Fruit fly (Drosophila melanogaster) whole organism, embryonic: ENCODE results near the gene CG32590.
A peak's percentile ranks its signal among the peaks of the same experiment; 100 is the strongest.

Source experiments
- Asciz ChIP-seq: fragments of 200-800 bp; sonication (Bioruptor generic); optimal IDR thresholded peaks from 2 replicates; lab custom pipeline; 2017; ENCODE audit warnings: missing biosample characterization, mild to moderate bottlenecking, missing genetic modification characterization, missing genetic modification reagents
- CG11093 ChIP-seq: fragments of 200-800 bp; sonication (Bioruptor generic); IDR thresholded peaks from 3 replicates; pipeline ENCODE4 v1.3.6; 2022; ENCODE audit warnings: missing biosample characterization, missing genetic modification characterization
- CG11398 ChIP-seq: fragments of 200-800 bp; sonication (Bioruptor generic); optimal IDR thresholded peaks from 2 replicates; lab custom pipeline; 2016; ENCODE audit warnings: missing biosample characterization, missing genetic modification characterization
- CG11560 ChIP-seq: fragments of 200-800 bp; sonication (Bioruptor generic); IDR thresholded peaks from 3 replicates; pipeline ENCODE4 v1.3.6; 2022; ENCODE audit warnings: missing biosample characterization, missing genetic modification characterization
- CG12155 ChIP-seq: fragments of 200-800 bp; sonication (Bioruptor generic); optimal IDR thresholded peaks from 3 replicates; lab custom pipeline; 2016; ENCODE audit warnings: missing biosample characterization, missing genetic modification characterization
- CG12659 ChIP-seq: fragments of 200-800 bp; sonication (Bioruptor generic); optimal IDR thresholded peaks from 3 replicates; lab custom pipeline; 2017; ENCODE audit warnings: mild to moderate bottlenecking, missing biosample characterization, missing genetic modification reagents, missing genetic modification characterization
- CG13424 ChIP-seq: fragments of 200-800 bp; sonication (Bioruptor generic); optimal IDR thresholded peaks from 2 replicates; lab custom pipeline; 2019; ENCODE audit warnings: missing biosample characterization, mild to moderate bottlenecking, missing genetic modification characterization, moderate library complexity
- CG15269 ChIP-seq: fragments of 200-800 bp; sonication (Bioruptor generic); optimal IDR thresholded peaks from 2 replicates; lab custom pipeline; 2018; ENCODE audit warnings: missing biosample characterization, mild to moderate bottlenecking, missing genetic modification characterization, moderate library complexity
- CG15696 ChIP-seq: fragments of 200-800 bp; sonication (Bioruptor generic); optimal IDR thresholded peaks from 2 replicates; lab custom pipeline; 2019; ENCODE audit warnings: missing biosample characterization, mild to moderate bottlenecking, missing genetic modification characterization, moderate library complexity
- CG3065 ChIP-seq: fragments of 200-800 bp; sonication (Bioruptor generic); optimal IDR thresholded peaks from 2 replicates; lab custom pipeline; 2016; ENCODE audit warnings: missing biosample characterization, missing genetic modification characterization
- CG3995 ChIP-seq: fragments of 200-800 bp; sonication (Bioruptor generic); optimal IDR thresholded peaks from 3 replicates; lab custom pipeline; 2016; ENCODE audit warnings: missing biosample characterization, missing genetic modification characterization
- CG4282 ChIP-seq: fragments of 200-800 bp; sonication (Bioruptor generic); optimal IDR thresholded peaks from 2 replicates; lab custom pipeline; 2016; ENCODE audit warnings: missing biosample characterization, missing genetic modification characterization
- CG7745 ChIP-seq: fragments of 200-800 bp; sonication (Bioruptor generic); optimal IDR thresholded peaks from 2 replicates; lab custom pipeline; 2018; ENCODE audit warnings: missing biosample characterization, mild to moderate bottlenecking, missing genetic modification characterization, moderate library complexity
- CG7987 ChIP-seq: fragments of 200-800 bp; sonication (Bioruptor generic); optimal IDR thresholded peaks from 2 replicates; lab custom pipeline; 2018; ENCODE audit warnings: missing biosample characterization, mild to moderate bottlenecking, missing genetic modification characterization, moderate library complexity
- Camta ChIP-seq: fragments of 200-800 bp; sonication (Bioruptor generic); optimal IDR thresholded peaks from 2 replicates; lab custom pipeline; 2016; ENCODE audit warnings: missing biosample characterization, missing genetic modification characterization
- Dad ChIP-seq: fragments of 200-800 bp; sonication (Bioruptor generic); optimal IDR thresholded peaks from 3 replicates; lab custom pipeline; 2016; ENCODE audit warnings: missing biosample characterization, missing genetic modification characterization
- Dip3 ChIP-seq: fragments of 200-800 bp; sonication (Bioruptor generic); optimal IDR thresholded peaks from 3 replicates; lab custom pipeline; 2016; ENCODE audit warnings: missing biosample characterization, missing genetic modification characterization
- Dll ChIP-seq: fragments of 200-800 bp; sonication (Bioruptor generic); IDR thresholded peaks from 4 replicates; pipeline ENCODE4 v1.3.6; 2022; ENCODE audit warnings: missing biosample characterization, missing genetic modification characterization; ENCODE audit not compliant: partially characterized antibody
- Doc2 ChIP-seq: fragments of 200-800 bp; sonication (Bioruptor generic); IDR thresholded peaks from 2 replicates; pipeline ENCODE4 v1.3.6; 2022; ENCODE audit warnings: missing biosample characterization, missing genetic modification characterization
- Fer3 ChIP-seq: fragments of 200-800 bp; sonication (Bioruptor generic); optimal IDR thresholded peaks from 2 replicates; lab custom pipeline; 2018; ENCODE audit warnings: missing biosample characterization, mild to moderate bottlenecking, missing genetic modification characterization, moderate library complexity
- Gsc ChIP-seq: fragments of 200-800 bp; sonication (Bioruptor generic); IDR thresholded peaks from 2 replicates; pipeline ENCODE4 v1.3.6; 2022; ENCODE audit warnings: missing biosample characterization, missing genetic modification characterization
- Hey ChIP-seq: fragments of 200-800 bp; sonication (Bioruptor generic); optimal IDR thresholded peaks from 3 replicates; lab custom pipeline; 2018; ENCODE audit warnings: missing biosample characterization, mild to moderate bottlenecking, missing genetic modification characterization
- Lim3 ChIP-seq: fragments of 200-800 bp; sonication (Bioruptor generic); IDR thresholded peaks from 2 replicates; pipeline ENCODE4 v1.3.6; 2022; ENCODE audit warnings: missing biosample characterization, missing genetic modification characterization
- Lpt ChIP-seq: fragments of >200 bp; optimal IDR thresholded peaks from 2 replicates; lab custom pipeline; 2018; ENCODE audit warnings: missing biosample characterization, missing genetic modification characterization
- Mad ChIP-seq: fragments of 200-800 bp; sonication (Bioruptor generic); optimal IDR thresholded peaks from 2 replicates; lab custom pipeline; 2016; ENCODE audit warnings: missing biosample characterization, missing genetic modification characterization
- Meics ChIP-seq: fragments of 200-800 bp; sonication (Bioruptor generic); optimal IDR thresholded peaks from 2 replicates; lab custom pipeline; 2017; ENCODE audit warnings: missing biosample characterization, mild to moderate bottlenecking, missing genetic modification characterization
- NFAT ChIP-seq: fragments of 200-800 bp; sonication (Bioruptor generic); IDR thresholded peaks from 2 replicates; pipeline ENCODE4 v1.3.6; 2022; ENCODE audit warnings: missing biosample characterization, missing genetic modification characterization
- Opbp ChIP-seq: fragments of 200-800 bp; sonication (Bioruptor generic); IDR thresholded peaks from 3 replicates; pipeline ENCODE4 v1.3.6; 2022; ENCODE audit warnings: missing biosample characterization, missing genetic modification characterization; ENCODE audit not compliant: partially characterized antibody
- Poxn ChIP-seq: fragments of 200-800 bp; sonication (Bioruptor generic); IDR thresholded peaks from 2 replicates; pipeline ENCODE4 v1.3.6; 2022; ENCODE audit warnings: missing biosample characterization, missing genetic modification characterization
- Rfx ChIP-seq: fragments of 200-800 bp; sonication (Bioruptor generic); IDR thresholded peaks from 2 replicates; pipeline ENCODE4 v1.3.6; 2022; ENCODE audit warnings: missing biosample characterization, missing genetic modification characterization
- Spps ChIP-seq: fragments of 200-800 bp; sonication (Bioruptor generic); optimal IDR thresholded peaks from 2 replicates; lab custom pipeline; 2018; ENCODE audit warnings: missing biosample characterization, mild to moderate bottlenecking, missing genetic modification characterization
- Tbp ChIP-seq: fragments of >200 bp; optimal IDR thresholded peaks from 2 replicates; lab custom pipeline; 2018; ENCODE audit warnings: missing biosample characterization, missing genetic modification characterization
- Trl ChIP-seq, 3 experiments: fragments of >200 bp in 2 of 3; fragments of 200-800 bp in 1 of 3; sonication (Bioruptor generic) in 1 of 3; optimal IDR thresholded peaks; 2 replicates in 1 of 3; 3 replicates in 2 of 3; lab custom pipeline; 2016 to 2017; ENCODE audit warnings: missing biosample characterization in 1 of 3, missing genetic modification characterization in 1 of 3
- Vsx1 ChIP-seq: fragments of 200-800 bp; sonication (Bioruptor generic); optimal IDR thresholded peaks from 2 replicates; lab custom pipeline; 2017; ENCODE audit warnings: missing biosample characterization, mild to moderate bottlenecking, missing genetic modification characterization, missing genetic modification reagents
- Xbp1 ChIP-seq: fragments of 200-800 bp; sonication (Bioruptor generic); optimal IDR thresholded peaks from 3 replicates; lab custom pipeline; 2016; ENCODE audit warnings: missing biosample characterization, mild to moderate bottlenecking, missing genetic modification characterization
- Xrp1 ChIP-seq: fragments of 200-800 bp; sonication (Bioruptor generic); IDR thresholded peaks from 2 replicates; pipeline ENCODE4 v1.3.6; 2022; ENCODE audit warnings: missing biosample characterization, missing genetic modification characterization
- cg ChIP-seq: fragments of 200-800 bp; sonication (Bioruptor generic); optimal IDR thresholded peaks from 3 replicates; lab custom pipeline; 2019; ENCODE audit warnings: missing biosample characterization, mild to moderate bottlenecking, missing genetic modification characterization, moderate library complexity
- crc ChIP-seq: fragments of 200-800 bp; sonication (Bioruptor generic); optimal IDR thresholded peaks from 2 replicates; lab custom pipeline; 2016; ENCODE audit warnings: missing biosample characterization, missing genetic modification characterization
- dmrt99B ChIP-seq: fragments of 200-800 bp; sonication (Bioruptor generic); optimal IDR thresholded peaks from 2 replicates; lab custom pipeline; 2018; ENCODE audit warnings: missing biosample characterization, mild to moderate bottlenecking, missing genetic modification characterization, moderate library complexity
- en ChIP-seq: fragments of 200-800 bp; sonication (Bioruptor generic); optimal IDR thresholded peaks from 2 replicates; lab custom pipeline; 2016; ENCODE audit warnings: missing biosample characterization, missing genetic modification characterization
- esg ChIP-seq: fragments of 200-800 bp; sonication (Bioruptor generic); conservative IDR thresholded peaks from 2 replicates; pipeline ENCODE4 v1.3.6; 2022; ENCODE audit warnings: missing biosample characterization, missing genetic modification characterization
- ham ChIP-seq: fragments of 200-800 bp; sonication (Bioruptor generic); IDR thresholded peaks from 2 replicates; pipeline ENCODE4 v1.3.6; 2022; ENCODE audit warnings: missing biosample characterization, missing genetic modification characterization
- nerfin-1 ChIP-seq: fragments of 200-800 bp; sonication (Bioruptor generic); optimal IDR thresholded peaks from 3 replicates; lab custom pipeline; 2019; ENCODE audit warnings: missing biosample characterization, mild to moderate bottlenecking, missing genetic modification characterization, moderate library complexity
- seq ChIP-seq: fragments of 200-800 bp; sonication (Bioruptor generic); IDR thresholded peaks from 2 replicates; pipeline ENCODE4 v1.3.6; 2022; ENCODE audit warnings: missing biosample characterization, missing genetic modification characterization
- sisA ChIP-seq: fragments of 200-800 bp; sonication (Bioruptor generic); IDR thresholded peaks from 2 replicates; pipeline ENCODE4 v1.3.6; 2022; ENCODE audit warnings: missing biosample characterization, missing genetic modification characterization
- ssp ChIP-seq: fragments of 200-800 bp; sonication (Bioruptor generic); IDR thresholded peaks from 2 replicates; pipeline ENCODE4 v1.3.6; 2022; ENCODE audit warnings: missing biosample characterization, missing genetic modification characterization
- tin ChIP-seq: fragments of 200-800 bp; sonication (Bioruptor generic); optimal IDR thresholded peaks from 3 replicates; lab custom pipeline; 2016; ENCODE audit warnings: missing biosample characterization, missing genetic modification characterization
- ttk ChIP-seq: fragments of 200-800 bp; sonication (Bioruptor generic); IDR thresholded peaks from 2 replicates; pipeline ENCODE4 v2.1.2; 2022; ENCODE audit warnings: missing biosample characterization, missing genetic modification characterization
- twi ChIP-seq: fragments of 200-800 bp; optimal IDR thresholded peaks from 2 replicates; lab custom pipeline; 2019; ENCODE audit warnings: missing biosample characterization, mild to moderate bottlenecking, missing genetic modification characterization, moderate library complexity
- unc-4 ChIP-seq: fragments of 200-800 bp; sonication (Bioruptor generic); IDR thresholded peaks from 2 replicates; pipeline ENCODE4 v1.3.6; 2022; ENCODE audit warnings: missing biosample characterization, missing genetic modification characterization; ENCODE audit not compliant: partially characterized antibody
- wdn ChIP-seq: fragments of 200-800 bp; sonication (Bioruptor generic); IDR thresholded peaks from 2 replicates; pipeline ENCODE4 v1.3.6; 2022; ENCODE audit warnings: missing biosample characterization, missing genetic modification characterization

CG32590 gene

dm6 chrX:14839047-14839446 lies at the start of gene CG32590, which contains the start of gene Flo2 (continued):
- TF ChIP-seq Lpt (no peak), tin (peak; percentile 81), CG13424 (tag; lab: Kevin White, UChicago) (peak; percentile 75), sisA (GFP tag; lab: Robert Waterston, UW) (peak; percentile 84), wdn (GFP tag; lab: Robert Waterston, UW) (peak; percentile 76), Poxn (no peak; the same call in 1 of the 2 replicates), Lim3 (GFP tag; lab: Robert Waterston, UW) (peak; percentile 18; the same call in 1 of the 2 replicates), dmrt99B (tag; lab: Kevin White, UChicago) (peak; percentile 54), Rfx (GFP tag; lab: Robert Waterston, UW) (peak; percentile 84), nerfin-1 (tag; lab: Kevin White, UChicago) (peak; percentile 12), Dll (GFP tag; lab: Robert Waterston, UW) (peak; percentile 98), Fer3 (tag; lab: Kevin White, UChicago) (peak; percentile 69), cg (no peak), Hey (tag; lab: Kevin White, UChicago) (no peak), ssp (GFP tag; lab: Robert Waterston, UW) (peak; percentile 77), ttk (peak; percentile 75), CG3065 (GFP tag; lab: Kevin White, UChicago) (peak; percentile 37), Trl (optimal IDR thresholded peaks at IDR 0.05; lab: Kevin White, UChicago) (no peak), Trl (GFP tag; optimal IDR thresholded peaks at IDR 0.05; lab: Kevin White, UChicago) (peak; percentile 56), Xrp1 (GFP tag; lab: Robert Waterston, UW) (peak; percentile 86), Meics (GFP tag; lab: Kevin White, UChicago) (peak; percentile 51), CG7745 (tag; lab: Kevin White, UChicago) (no peak), CG11398 (GFP tag; lab: Kevin White, UChicago) (peak; percentile 40), Mad (GFP tag; lab: Kevin White, UChicago) (peak; percentile 66), Xbp1 (peak; percentile 80), seq (GFP tag; lab: Robert Waterston, UW) (peak; percentile 69), crc (GFP tag; lab: Kevin White, UChicago) (peak; percentile 9), Doc2 (0 out of 2 replicates have a peak, but pooled peaks have one; percentile 22), CG7987 (GFP tag; lab: Kevin White, UChicago) (no peak), Dip3 (GFP tag; lab: Kevin White, UChicago) (peak; percentile 76), CG11093 (peak; percentile 52; the same call in 1 of the 3 replicates), Asciz (GFP tag; lab: Kevin White, UChicago) (no peak), Camta (peak; percentile 70), CG15696 (tag; lab: Kevin White, UChicago) (peak; percentile 62), Tbp (GFP tag; lab: Kevin White, UChicago) (no peak), CG12659 (GFP tag; lab: Kevin White, UChicago) (peak; percentile 66), en (GFP tag; lab: Kevin White, UChicago) (no peak), CG11560 (tag; lab: Robert Waterston, UW) (peak; percentile 79), CG4282 (peak; percentile 75), Vsx1 (GFP tag; lab: Kevin White, UChicago) (peak; percentile 72), Spps (tag; lab: Kevin White, UChicago) (peak; percentile 40), twi (tag; lab: Kevin White, UChicago) (peak; percentile 25), Gsc (peak; percentile 25; the same call in 1 of the 2 replicates), CG3995 (GFP tag; lab: Kevin White, UChicago) (peak; percentile 3), CG12155 (peak; percentile 66), CG15269 (peak; percentile 74), esg (GFP tag; lab: Robert Waterston, UW) (peak; percentile 80), NFAT (GFP tag; lab: Robert Waterston, UW) (peak; percentile 73), Opbp (GFP tag; lab: Robert Waterston, UW) (peak; percentile 88), unc-4 (GFP tag; lab: Robert Waterston, UW) (peak; percentile 98), ham (GFP tag; lab: Robert Waterston, UW) (no peak), Dad (peak; percentile 43)
